Worm (Caenorhabditis elegans): Measurements from ENCODE around the gene cnc-5.

DNA sequence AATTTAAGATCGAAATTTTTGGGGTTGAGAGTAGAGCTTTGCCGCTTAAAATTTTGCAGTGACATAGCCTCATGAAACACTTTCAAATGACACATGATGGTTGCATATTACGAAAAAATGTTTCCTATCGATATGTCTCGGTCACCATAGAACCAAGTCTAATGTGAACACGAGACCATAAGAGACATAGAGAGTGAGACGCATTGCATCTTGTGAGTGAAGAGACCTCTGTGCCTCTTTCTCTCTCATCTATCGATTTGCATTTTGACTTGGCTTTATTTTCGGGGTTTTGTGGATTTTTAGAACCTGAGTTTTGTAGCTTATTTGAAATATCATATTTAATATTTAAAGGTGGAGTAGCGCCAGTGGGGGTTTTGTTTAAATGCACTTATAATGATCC is 21.8 kb downstream of the cnc-5 start:
- TF ChIP-seq flt-1 (GFP tag; IDR thresholded peaks at IDR 0.05) (no peak), ztf-29 (GFP tag; IDR thresholded peaks at IDR 0.05) (no peak), tab-1 (GFP tag; IDR thresholded peaks at IDR 0.05) (no peak), med-1 (GFP tag; optimal IDR thresholded peaks at IDR 0.05; ENCODE audit: insufficient read depth) (no peak), ref-1 (GFP tag; conservative IDR thresholded peaks at IDR 0.05) (no peak), klf-2 (GFP tag; conservative IDR thresholded peaks at IDR 0.05) (no peak)
